Fruit fly (Drosophila melanogaster) Kc167 (cell line): ENCODE measurements around the gene CG8159.

Experiments
- Myc ChIP-seq: fragments of >200 bp; optimal IDR thresholded peaks from 2 replicates; lab custom pipeline; 2017; ENCODE audit warnings: missing external identifiers
- h ChIP-seq: fragments of >200 bp; optimal IDR thresholded peaks from 3 replicates; lab custom pipeline; 2018; ENCODE audit warnings: missing external identifiers
- psq ChIP-seq: fragments of >200 bp; optimal IDR thresholded peaks from 2 replicates; lab custom pipeline; 2017; ENCODE audit warnings: missing external identifiers

DNA sequence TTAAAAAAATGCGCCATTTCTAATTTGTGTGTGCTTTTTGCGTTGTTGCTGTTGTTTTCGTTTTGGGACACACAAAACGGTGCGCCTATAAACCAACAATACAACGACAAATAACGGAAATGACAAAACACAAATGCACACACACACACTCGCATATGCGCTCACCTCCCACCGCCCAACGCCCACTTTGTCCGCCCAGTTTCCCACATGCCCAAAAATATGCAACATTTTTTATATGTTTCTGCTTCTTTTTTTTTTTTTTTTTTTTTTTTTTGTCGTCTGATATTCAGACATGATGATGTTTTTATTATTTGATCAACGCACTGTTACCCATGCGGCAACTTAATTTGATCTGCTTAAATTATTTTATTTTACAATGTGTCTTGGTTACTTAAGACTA is 19.5 kb upstream of the CG8159 start:
- TF ChIP-seq h (no peak), Myc (lab: Kevin White, UChicago) (no peak), psq (lab: Kevin White, UChicago) (no peak)
